Fruit fly (Drosophila melanogaster): Measurements from ENCODE around the gene Uch-L5.

Uch-L5 gene

dm6 chr3L:9505007-9505712 is 28.4 kb upstream of the Uch-L5 start, which contains the start of gene path (continued):
- TF ChIP-seq CG1529 (GFP tag; optimal IDR thresholded peaks at IDR 0.05), result no peak
- TF ChIP-seq bbx (GFP tag; IDR thresholded peaks at IDR 0.05; ENCODE audit: partially characterized antibody), result peak; percentile 67; the same call in 1 of the 2 replicates
- TF ChIP-seq yki (optimal IDR thresholded peaks at IDR 0.05), result no peak
- TF ChIP-seq CG33557 (GFP tag; optimal IDR thresholded peaks at IDR 0.05), result no peak
- TF ChIP-seq CG9727 (GFP tag; optimal IDR thresholded peaks at IDR 0.05), result peak; percentile 64
- TF ChIP-seq CG10543 (GFP tag; optimal IDR thresholded peaks at IDR 0.05), result peak; percentile 21
- no peak for TF ChIP-seq CG6272 (GFP tag; IDR thresholded peaks at IDR 0.05)
- TF ChIP-seq Med (GFP tag), result peak; percentile 85
- TF ChIP-seq CkIIα-i1 (GFP tag; IDR thresholded peaks at IDR 0.05), result no peak
- TF ChIP-seq CG1603 (tag; optimal IDR thresholded peaks at IDR 0.05), result peak; percentile 20
- TF ChIP-seq dimm (GFP tag; IDR thresholded peaks at IDR 0.05), result no peak
- peak; percentile 69; the same call in 1 of the 2 replicates for TF ChIP-seq chm (GFP tag; IDR thresholded peaks at IDR 0.05)
- peak; percentile 55 for TF ChIP-seq CG3281 (GFP tag; optimal IDR thresholded peaks at IDR 0.05)
- no peak for TF ChIP-seq Dref (GFP tag; IDR thresholded peaks at IDR 0.05)
- TF ChIP-seq peb (GFP tag; IDR thresholded peaks at IDR 0.05), result no peak
- no peak for TF ChIP-seq prd (optimal IDR thresholded peaks at IDR 0.05)
- TF ChIP-seq prd (GFP tag; IDR thresholded peaks at IDR 0.05), result 0 out of 3 replicates have a peak, but pooled peaks have one; percentile 19
- TF ChIP-seq Oaz (GFP tag; IDR thresholded peaks at IDR 0.05), result no peak
- no peak for TF ChIP-seq Poxn (GFP tag; IDR thresholded peaks at IDR 0.05)
- peak; percentile 10; the same call in 1 of the 2 replicates for TF ChIP-seq Awh (GFP tag; IDR thresholded peaks at IDR 0.05)
- peak; percentile 41 for TF ChIP-seq Six4 (GFP tag; optimal IDR thresholded peaks at IDR 0.05)
- TF ChIP-seq btn (GFP tag; optimal IDR thresholded peaks at IDR 0.05), result no peak
- TF ChIP-seq Camta (GFP tag; optimal IDR thresholded peaks at IDR 0.05), result no peak
- TF ChIP-seq zfh2 (GFP tag; optimal IDR thresholded peaks at IDR 0.05), result no peak
- peak; percentile 2 for TF ChIP-seq CG31365 (tag; optimal IDR thresholded peaks at IDR 0.05)
- TF ChIP-seq Bteb2 (GFP tag; optimal IDR thresholded peaks at IDR 0.05), result no peak
- no peak for TF ChIP-seq CG1647 (GFP tag; optimal IDR thresholded peaks at IDR 0.05)
- TF ChIP-seq CG14710 (tag; optimal IDR thresholded peaks at IDR 0.05), result peak; percentile 66
- no peak for TF ChIP-seq hb (GFP tag; IDR thresholded peaks at IDR 0.05; ENCODE audit: partially characterized antibody)
- TF ChIP-seq CG7372 (GFP tag; IDR thresholded peaks at IDR 0.05), result no peak
- peak; percentile 17; the same call in 1 of the 2 replicates for TF ChIP-seq CG17328 (GFP tag; IDR thresholded peaks at IDR 0.05)
- TF ChIP-seq CG7271 (tag; optimal IDR thresholded peaks at IDR 0.05), result no peak
- TF ChIP-seq CG18599 (GFP tag; optimal IDR thresholded peaks at IDR 0.05), result peak; percentile 62
- TF ChIP-seq CG13894 (tag; optimal IDR thresholded peaks at IDR 0.05), result peak; percentile 51
- no peak for TF ChIP-seq Lpt (GFP tag; optimal IDR thresholded peaks at IDR 0.05)
- no peak for TF ChIP-seq CG18764 (GFP tag; optimal IDR thresholded peaks at IDR 0.05)
- peak; percentile 31 for TF ChIP-seq HLHmδ (GFP tag; optimal IDR thresholded peaks at IDR 0.05)
- TF ChIP-seq CG10366 (GFP tag; IDR thresholded peaks at IDR 0.05), result peak; percentile 16; the same call in 1 of the 2 replicates
- peak; percentile 76 for TF ChIP-seq CG2678 (tag; optimal IDR thresholded peaks at IDR 0.05)
- TF ChIP-seq CG6765 (GFP tag; optimal IDR thresholded peaks at IDR 0.05), result peak; percentile 52
- no peak for TF ChIP-seq Myb (GFP tag; optimal IDR thresholded peaks at IDR 0.05)
- TF ChIP-seq CG5953 (GFP tag; IDR thresholded peaks at IDR 0.05), result no peak
- TF ChIP-seq CG17359 (tag; optimal IDR thresholded peaks at IDR 0.05), result peak; percentile 39
- no peak for TF ChIP-seq CG3726 (GFP tag; IDR thresholded peaks at IDR 0.05)
- TF ChIP-seq Hr51 (GFP tag; optimal IDR thresholded peaks at IDR 0.05), result peak in 1 of 2 experiments; percentile 55
- peak; percentile 39 for TF ChIP-seq BtbVII (GFP tag; optimal IDR thresholded peaks at IDR 0.05)
- TF ChIP-seq CG9609 (GFP tag; optimal IDR thresholded peaks at IDR 0.05), result no peak
- no peak for TF ChIP-seq br (optimal IDR thresholded peaks at IDR 0.05)
- no peak for TF ChIP-seq kay (GFP tag; optimal IDR thresholded peaks at IDR 0.05)
- peak; percentile 64 for TF ChIP-seq dmrt99B (tag; optimal IDR thresholded peaks at IDR 0.05)
- TF ChIP-seq dpn (GFP tag; optimal IDR thresholded peaks at IDR 0.05), result no peak
